Fruit fly (Drosophila melanogaster) whole organism, embryonic: ENCODE data around the gene alpha-Est9.

ENCODE experiments used
- Adf1 ChIP-seq: fragments of 200-800 bp; sonication (Bioruptor generic); IDR thresholded peaks from 2 replicates; pipeline ENCODE4 v1.3.6; 2022; ENCODE audit warnings: missing biosample characterization, missing genetic modification characterization
- Bdp1 ChIP-seq: fragments of 200-800 bp; sonication (Bioruptor generic); optimal IDR thresholded peaks from 3 replicates; lab custom pipeline; 2016; ENCODE audit warnings: missing biosample characterization, missing genetic modification characterization
- CG1024 ChIP-seq: fragments of 200-800 bp; sonication (Bioruptor generic); IDR thresholded peaks from 2 replicates; pipeline ENCODE4 v1.3.6; 2022; ENCODE audit warnings: missing biosample characterization, missing genetic modification characterization
- CG11504 ChIP-seq: fragments of 200-800 bp; sonication (Bioruptor generic); optimal IDR thresholded peaks from 3 replicates; lab custom pipeline; 2019; ENCODE audit warnings: missing biosample characterization, mild to moderate bottlenecking, missing genetic modification characterization, moderate library complexity
- CG12155 ChIP-seq: fragments of 200-800 bp; sonication (Bioruptor generic); optimal IDR thresholded peaks from 3 replicates; lab custom pipeline; 2016; ENCODE audit warnings: missing biosample characterization, missing genetic modification characterization
- CG12219 ChIP-seq: fragments of 200-800 bp; sonication (Bioruptor generic); optimal IDR thresholded peaks from 3 replicates; lab custom pipeline; 2018; ENCODE audit warnings: missing biosample characterization, mild to moderate bottlenecking, missing genetic modification characterization
- CG12659 ChIP-seq: fragments of 200-800 bp; sonication (Bioruptor generic); optimal IDR thresholded peaks from 3 replicates; lab custom pipeline; 2017; ENCODE audit warnings: mild to moderate bottlenecking, missing biosample characterization, missing genetic modification reagents, missing genetic modification characterization
- CG12744 ChIP-seq: fragments of 200-800 bp; sonication (Bioruptor generic); optimal IDR thresholded peaks from 2 replicates; lab custom pipeline; 2016; ENCODE audit warnings: missing biosample characterization, missing genetic modification characterization
- CG14014 ChIP-seq: fragments of 200-800 bp; sonication (Bioruptor generic); IDR thresholded peaks from 2 replicates; pipeline ENCODE4 v1.3.6; 2022; ENCODE audit warnings: missing biosample characterization, missing genetic modification characterization
- CG15479 ChIP-seq: fragments of 200-800 bp; sonication (Bioruptor generic); optimal IDR thresholded peaks from 3 replicates; lab custom pipeline; 2019; ENCODE audit warnings: missing biosample characterization, mild to moderate bottlenecking, missing genetic modification characterization, moderate library complexity
- CG16863 ChIP-seq: fragments of 200-800 bp; sonication (Bioruptor generic); optimal IDR thresholded peaks from 3 replicates; lab custom pipeline; 2016; ENCODE audit warnings: missing biosample characterization, missing genetic modification characterization
- CG18011 ChIP-seq: fragments of 200-800 bp; sonication (Bioruptor generic); optimal IDR thresholded peaks from 2 replicates; lab custom pipeline; 2017; ENCODE audit warnings: missing biosample characterization, missing genetic modification characterization, mild to moderate bottlenecking, moderate library complexity, missing genotype
- CG4707 ChIP-seq: fragments of 200-800 bp; sonication (Bioruptor generic); optimal IDR thresholded peaks from 2 replicates; lab custom pipeline; 2018; ENCODE audit warnings: missing biosample characterization, mild to moderate bottlenecking, missing genetic modification characterization, moderate library complexity
- CG7357 ChIP-seq: fragments of 200-800 bp; sonication (Bioruptor generic); IDR thresholded peaks from 3 replicates; pipeline ENCODE4 v1.3.6; 2022; ENCODE audit warnings: missing biosample characterization, missing genetic modification characterization
- CG7786 ChIP-seq: fragments of 200-800 bp; sonication (Bioruptor generic); optimal IDR thresholded peaks from 2 replicates; lab custom pipeline; 2016; ENCODE audit warnings: missing biosample characterization, missing genetic modification characterization
- CG8765 ChIP-seq: fragments of 200-800 bp; sonication (Bioruptor generic); IDR thresholded peaks from 2 replicates; pipeline ENCODE4 v1.3.6; 2022; ENCODE audit warnings: missing biosample characterization, missing genetic modification characterization
- CG8924 ChIP-seq: fragments of 200-800 bp; optimal IDR thresholded peaks from 3 replicates; lab custom pipeline; 2019; ENCODE audit warnings: missing biosample characterization, mild to moderate bottlenecking, missing genetic modification characterization, moderate library complexity
- CG8944 ChIP-seq: fragments of 200-800 bp; sonication (Bioruptor generic); optimal IDR thresholded peaks from 3 replicates; lab custom pipeline; 2016; ENCODE audit warnings: missing biosample characterization, missing genetic modification characterization
- CkIIα-i1 ChIP-seq: fragments of 200-800 bp; sonication (Bioruptor generic); IDR thresholded peaks from 2 replicates; pipeline ENCODE4 v1.3.6; 2022; ENCODE audit warnings: missing biosample characterization, missing genetic modification characterization
- Dbx ChIP-seq: fragments of 200-800 bp; sonication (Bioruptor generic); IDR thresholded peaks from 3 replicates; pipeline ENCODE4 v1.3.6; 2022; ENCODE audit warnings: missing biosample characterization, missing genetic modification characterization
- E2f1 ChIP-seq: fragments of 200-800 bp; sonication (Bioruptor generic); IDR thresholded peaks from 2 replicates; pipeline ENCODE4 v1.3.6; 2022; ENCODE audit warnings: missing biosample characterization, missing genetic modification characterization
- Elba2 ChIP-seq: fragments of 200-800 bp; sonication (Bioruptor generic); optimal IDR thresholded peaks from 3 replicates; lab custom pipeline; 2016; ENCODE audit warnings: missing biosample characterization, missing genetic modification characterization
- HmgZ ChIP-seq: fragments of 200-800 bp; sonication (Bioruptor generic); optimal IDR thresholded peaks from 2 replicates; lab custom pipeline; 2018; ENCODE audit warnings: missing biosample characterization, mild to moderate bottlenecking, missing genetic modification characterization
- Hr3 ChIP-seq: fragments of 200-800 bp; sonication (Bioruptor generic); optimal IDR thresholded peaks from 3 replicates; lab custom pipeline; 2016; ENCODE audit warnings: missing biosample characterization, missing genetic modification characterization
- Hsf ChIP-seq: fragments of 200-800 bp; sonication (Bioruptor generic); optimal IDR thresholded peaks from 3 replicates; lab custom pipeline; 2016; ENCODE audit warnings: missing biosample characterization, missing genetic modification characterization
- Mad ChIP-seq: fragments of 200-800 bp; sonication (Bioruptor generic); optimal IDR thresholded peaks from 2 replicates; lab custom pipeline; 2016; ENCODE audit warnings: missing biosample characterization, missing genetic modification characterization
- Max ChIP-seq: fragments of 200-800 bp; sonication (Bioruptor generic); optimal IDR thresholded peaks from 2 replicates; lab custom pipeline; 2016; ENCODE audit warnings: missing biosample characterization, mild to moderate bottlenecking, missing genetic modification characterization
- NK7.1 ChIP-seq: fragments of 200-800 bp; sonication (Bioruptor generic); optimal IDR thresholded peaks from 3 replicates; lab custom pipeline; 2016; ENCODE audit warnings: missing biosample characterization, missing genetic modification characterization
- Nf-YA ChIP-seq: fragments of 200-800 bp; sonication (Bioruptor generic); IDR thresholded peaks from 2 replicates; pipeline ENCODE4 v1.3.6; 2022; ENCODE audit warnings: missing biosample characterization, missing genetic modification characterization
- Nf-YC ChIP-seq: fragments of 200-800 bp; optimal IDR thresholded peaks from 3 replicates; lab custom pipeline; 2019; ENCODE audit warnings: missing biosample characterization, mild to moderate bottlenecking, missing genetic modification characterization, moderate library complexity
- Pdp1 ChIP-seq, 2 experiments: fragments of 200-800 bp; sonication (Bioruptor generic); optimal IDR thresholded peaks; 3 replicates each; lab custom pipeline; 2016; ENCODE audit warnings: missing biosample characterization in 2 of 2, missing genetic modification characterization in 2 of 2, mild to moderate bottlenecking in 1 of 2, moderate library complexity in 1 of 2
- ab ChIP-seq: fragments of 200-800 bp; sonication (Bioruptor generic); optimal IDR thresholded peaks from 2 replicates; lab custom pipeline; 2016; ENCODE audit warnings: missing biosample characterization, missing genetic modification characterization
- ap ChIP-seq: fragments of 200-800 bp; sonication (Bioruptor generic); IDR thresholded peaks from 2 replicates; pipeline ENCODE4 v1.3.6; 2022; ENCODE audit warnings: missing biosample characterization, missing genetic modification characterization
- ara ChIP-seq: fragments of 200-800 bp; sonication (Bioruptor generic); IDR thresholded peaks from 2 replicates; pipeline ENCODE4 v1.3.6; 2022; ENCODE audit warnings: missing biosample characterization, missing genetic modification characterization
- cato ChIP-seq: fragments of 200-800 bp; sonication (Bioruptor generic); optimal IDR thresholded peaks from 2 replicates; lab custom pipeline; 2016; ENCODE audit warnings: missing biosample characterization, missing genetic modification characterization, borderline replicate concordance
- caup ChIP-seq: fragments of 200-800 bp; sonication (Bioruptor generic); optimal IDR thresholded peaks from 3 replicates; lab custom pipeline; 2017; ENCODE audit warnings: missing biosample characterization, mild to moderate bottlenecking, missing genetic modification characterization, moderate library complexity; ENCODE audit not compliant: severe bottlenecking
- chif ChIP-seq, 2 experiments: fragments of 200-800 bp; sonication (Bioruptor generic); optimal IDR thresholded peaks; 3 replicates each; lab custom pipeline; 2016; ENCODE audit warnings: missing biosample characterization in 2 of 2, missing genetic modification characterization in 2 of 2
- ci ChIP-seq: fragments of 200-800 bp; sonication (Bioruptor generic); IDR thresholded peaks from 3 replicates; pipeline ENCODE4 v1.3.6; 2022; ENCODE audit warnings: missing biosample characterization, missing genetic modification characterization
- en ChIP-seq: fragments of 200-800 bp; sonication (Bioruptor generic); optimal IDR thresholded peaks from 2 replicates; lab custom pipeline; 2016; ENCODE audit warnings: missing biosample characterization, missing genetic modification characterization
- kay ChIP-seq: fragments of 200-800 bp; sonication (Bioruptor generic); optimal IDR thresholded peaks from 2 replicates; lab custom pipeline; 2016; ENCODE audit warnings: missing biosample characterization, missing genetic modification characterization
- klu ChIP-seq: fragments of 200-800 bp; sonication (Bioruptor generic); IDR thresholded peaks from 2 replicates; pipeline ENCODE4 v1.3.6; 2022; ENCODE audit warnings: missing biosample characterization, missing genetic modification characterization
- lmd ChIP-seq: fragments of 200-800 bp; sonication (Bioruptor generic); IDR thresholded peaks from 2 replicates; pipeline ENCODE4 v1.3.6; 2022; ENCODE audit warnings: missing biosample characterization, missing genetic modification characterization
- lov ChIP-seq, 2 experiments: fragments of 200-800 bp in 1 of 2; fragments of >200 bp in 1 of 2; sonication (Bioruptor generic) in 1 of 2; IDR thresholded peaks in 1 of 2; optimal IDR thresholded peaks in 1 of 2; 2 replicates in 1 of 2; 3 replicates in 1 of 2; pipeline versions ENCODE4 v1.3.6 to Lab custom; 2017 to 2022; ENCODE audit warnings: missing biosample characterization in 1 of 2, missing genetic modification characterization in 1 of 2
- onecut ChIP-seq: fragments of 200-800 bp; sonication (Bioruptor generic); IDR thresholded peaks from 2 replicates; pipeline ENCODE4 v1.3.6; 2022; ENCODE audit warnings: missing biosample characterization, missing genetic modification characterization
- sc ChIP-seq, 3 experiments: fragments of >200 bp in 2 of 3; fragments of 200-800 bp in 1 of 3; sonication (Bioruptor generic) in 1 of 3; optimal IDR thresholded peaks; 2 replicates in 2 of 3; 3 replicates in 1 of 3; lab custom pipeline; 2017; ENCODE audit warnings: mild to moderate bottlenecking in 1 of 3, missing biosample characterization in 1 of 3, missing genetic modification characterization in 1 of 3, missing genetic modification reagents in 1 of 3
- so ChIP-seq: fragments of 200-800 bp; sonication (Bioruptor generic); IDR thresholded peaks from 3 replicates; pipeline ENCODE4 v1.3.6; 2022; ENCODE audit warnings: missing biosample characterization, missing genetic modification characterization
- tap ChIP-seq: fragments of 200-800 bp; optimal IDR thresholded peaks from 3 replicates; lab custom pipeline; 2019; ENCODE audit warnings: missing biosample characterization, mild to moderate bottlenecking, missing genetic modification characterization, moderate library complexity
- tup ChIP-seq: fragments of 200-800 bp; sonication (Bioruptor generic); optimal IDR thresholded peaks from 2 replicates; lab custom pipeline; 2016; ENCODE audit warnings: missing biosample characterization, mild to moderate bottlenecking, missing genetic modification characterization, moderate library complexity
- z ChIP-seq: fragments of 200-800 bp; sonication (Bioruptor generic); IDR thresholded peaks from 3 replicates; pipeline ENCODE4 v1.3.6; 2022; ENCODE audit warnings: missing biosample characterization, missing genetic modification characterization

The alpha-Est9 gene

dm6 chr3R:7506314-7506988 lies 1.6 kb upstream of the alpha-Est9 start (continued):
- TF ChIP-seq Mad (peak; percentile 79), ap (peak; percentile 45), Nf-YA (no peak), CG18011 (peak; percentile 74), CG7786 (GFP tag; lab: Kevin White, UChicago) (peak; percentile 90), CG8944 (GFP tag; lab: Kevin White, UChicago) (peak; percentile 77), CG16863 (GFP tag; lab: Kevin White, UChicago) (peak; percentile 42), klu (GFP tag; lab: Robert Waterston, UW) (peak; percentile 70; the same call in 1 of the 2 replicates), CG15479 (GFP tag; lab: Kevin White, UChicago) (no peak), cato (peak; percentile 46), NK7.1 (GFP tag; lab: Kevin White, UChicago) (peak; percentile 78), CG14014 (peak; percentile 91), Dbx (GFP tag; lab: Robert Waterston, UW) (peak; percentile 95), z (no peak), lov (optimal IDR thresholded peaks at IDR 0.05; lab: Kevin White, UChicago) (no peak), lov (GFP tag; IDR thresholded peaks at IDR 0.05; lab: Robert Waterston, UW) (no peak), Hsf (peak; percentile 86), Hr3 (GFP tag; lab: Kevin White, UChicago) (peak; percentile 62), E2f1 (GFP tag; lab: Robert Waterston, UW) (peak; percentile 69), CG1024 (GFP tag; lab: Robert Waterston, UW) (no peak), CG12744 (GFP tag; lab: Kevin White, UChicago) (peak; percentile 86), chif (GFP tag; optimal IDR thresholded peaks at IDR 0.05; lab: Kevin White, UChicago) (peak in 1 of 2 experiments; percentile 84), CG12659 (peak; percentile 86), CkIIα-i1 (GFP tag; lab: Robert Waterston, UW) (0 out of 2 replicates have a peak, but pooled peaks have one; percentile 21), onecut (GFP tag; lab: Robert Waterston, UW) (no peak), ab (GFP tag; lab: Kevin White, UChicago) (peak; percentile 78), CG4707 (GFP tag; lab: Kevin White, UChicago) (no peak), en (GFP tag; lab: Kevin White, UChicago) (peak; percentile 57), ara (GFP tag; lab: Robert Waterston, UW) (no peak), CG7357 (GFP tag; lab: Robert Waterston, UW) (peak; percentile 70; the same call in 2 of the 3 replicates), CG12219 (GFP tag; lab: Kevin White, UChicago) (peak; percentile 58), Pdp1 (GFP tag; optimal IDR thresholded peaks at IDR 0.05; lab: Kevin White, UChicago) (peak; percentile 86), CG8924 (tag; lab: Kevin White, UChicago) (peak; percentile 79), ci (GFP tag; lab: Robert Waterston, UW) (peak; percentile 48; the same call in 1 of the 3 replicates), kay (GFP tag; lab: Kevin White, UChicago) (peak; percentile 79), Nf-YC (tag; lab: Kevin White, UChicago) (peak; percentile 0), so (GFP tag; lab: Robert Waterston, UW) (peak; percentile 69; the same call in 2 of the 3 replicates), Adf1 (peak; percentile 80), CG11504 (tag; lab: Kevin White, UChicago) (peak; percentile 79), tap (tag; lab: Kevin White, UChicago) (peak; percentile 51), tup (GFP tag; lab: Kevin White, UChicago) (peak; percentile 79), Max (GFP tag; lab: Kevin White, UChicago) (peak; percentile 82), CG8765 (peak; percentile 34; the same call in 1 of the 2 replicates), Bdp1 (GFP tag; lab: Kevin White, UChicago) (peak; percentile 70), Elba2 (GFP tag; lab: Kevin White, UChicago) (no peak), HmgZ (tag; lab: Kevin White, UChicago) (peak; percentile 93), caup (GFP tag; lab: Kevin White, UChicago) (peak; percentile 90), lmd (GFP tag; lab: Robert Waterston, UW) (peak; percentile 91), CG12155 (GFP tag; lab: Kevin White, UChicago) (peak; percentile 88), sc (optimal IDR thresholded peaks at IDR 0.05; lab: Kevin White, UChicago) (no peak), sc (GFP tag; optimal IDR thresholded peaks at IDR 0.05; lab: Kevin White, UChicago) (no peak)
